Fruit fly (Drosophila melanogaster) whole organism, embryonic: ENCODE measurements around the gene Pif1B.

Experiments used
- ATbp ChIP-seq: fragments of 200-800 bp; sonication (Bioruptor generic); optimal IDR thresholded peaks from 2 replicates; lab custom pipeline; 2017; ENCODE audit warnings: missing biosample characterization, mild to moderate bottlenecking, missing genetic modification characterization, missing genetic modification reagents
- Adf1 ChIP-seq: fragments of 200-800 bp; sonication (Bioruptor generic); IDR thresholded peaks from 2 replicates; pipeline ENCODE4 v1.3.6; 2022; ENCODE audit warnings: missing biosample characterization, missing genetic modification characterization
- CG10147 ChIP-seq: fragments of 200-800 bp; sonication (Bioruptor generic); optimal IDR thresholded peaks from 2 replicates; lab custom pipeline; 2019; ENCODE audit warnings: missing biosample characterization, mild to moderate bottlenecking, missing genetic modification characterization, moderate library complexity
- CG15601 ChIP-seq: fragments of 200-800 bp; sonication (Bioruptor generic); optimal IDR thresholded peaks from 3 replicates; lab custom pipeline; 2019; ENCODE audit warnings: missing biosample characterization, mild to moderate bottlenecking, missing genetic modification characterization, moderate library complexity
- CG1602 ChIP-seq: fragments of 200-800 bp; sonication (Bioruptor generic); optimal IDR thresholded peaks from 3 replicates; lab custom pipeline; 2016; ENCODE audit warnings: missing biosample characterization, missing genetic modification characterization
- CG17328 ChIP-seq: fragments of 200-800 bp; sonication (Bioruptor generic); IDR thresholded peaks from 2 replicates; pipeline ENCODE4 v1.3.6; 2022; ENCODE audit warnings: missing biosample characterization, missing genetic modification characterization
- CG17385 ChIP-seq: fragments of 200-800 bp; sonication (Bioruptor generic); optimal IDR thresholded peaks from 3 replicates; lab custom pipeline; 2018; ENCODE audit warnings: missing biosample characterization, mild to moderate bottlenecking, missing genetic modification characterization
- CG18011 ChIP-seq: fragments of 200-800 bp; sonication (Bioruptor generic); optimal IDR thresholded peaks from 2 replicates; lab custom pipeline; 2017; ENCODE audit warnings: missing biosample characterization, missing genetic modification characterization, mild to moderate bottlenecking, moderate library complexity, missing genotype
- CG18262 ChIP-seq: fragments of 200-800 bp; optimal IDR thresholded peaks from 3 replicates; lab custom pipeline; 2019; ENCODE audit warnings: missing biosample characterization, mild to moderate bottlenecking, missing genetic modification characterization, moderate library complexity
- CG18619 ChIP-seq: fragments of 200-800 bp; sonication (Bioruptor generic); optimal IDR thresholded peaks from 3 replicates; lab custom pipeline; 2017; ENCODE audit warnings: missing biosample characterization, mild to moderate bottlenecking, missing genetic modification characterization
- CG2120 ChIP-seq: fragments of 200-800 bp; sonication (Bioruptor generic); optimal IDR thresholded peaks from 3 replicates; lab custom pipeline; 2016; ENCODE audit warnings: missing biosample characterization, missing genetic modification characterization
- CG2202 ChIP-seq: fragments of 200-800 bp; sonication (Bioruptor generic); optimal IDR thresholded peaks from 2 replicates; lab custom pipeline; 2018; ENCODE audit warnings: missing biosample characterization, mild to moderate bottlenecking, missing genetic modification characterization
- CG31365 ChIP-seq: fragments of 200-800 bp; sonication (Bioruptor generic); optimal IDR thresholded peaks from 2 replicates; lab custom pipeline; 2018; ENCODE audit warnings: missing biosample characterization, mild to moderate bottlenecking, missing genetic modification characterization
- CG34422 ChIP-seq: fragments of 200-800 bp; sonication (Bioruptor generic); IDR thresholded peaks from 3 replicates; pipeline ENCODE4 v1.3.6; 2022; ENCODE audit warnings: missing biosample characterization, missing genetic modification characterization
- CG3847 ChIP-seq: fragments of 200-800 bp; sonication (Bioruptor generic); IDR thresholded peaks from 2 replicates; pipeline ENCODE4 v1.3.6; 2022; ENCODE audit warnings: missing biosample characterization, missing genetic modification characterization
- CG3995 ChIP-seq: fragments of 200-800 bp; sonication (Bioruptor generic); optimal IDR thresholded peaks from 3 replicates; lab custom pipeline; 2016; ENCODE audit warnings: missing biosample characterization, missing genetic modification characterization
- CG4730 ChIP-seq: fragments of 200-800 bp; sonication (Bioruptor generic); IDR thresholded peaks from 2 replicates; pipeline ENCODE4 v1.3.6; 2022; ENCODE audit warnings: missing biosample characterization, missing genetic modification characterization
- CG7357 ChIP-seq: fragments of 200-800 bp; sonication (Bioruptor generic); IDR thresholded peaks from 3 replicates; pipeline ENCODE4 v1.3.6; 2022; ENCODE audit warnings: missing biosample characterization, missing genetic modification characterization
- CG9797 ChIP-seq: fragments of 200-800 bp; sonication (Bioruptor generic); optimal IDR thresholded peaks from 3 replicates; lab custom pipeline; 2018; ENCODE audit warnings: missing biosample characterization, mild to moderate bottlenecking, missing genetic modification characterization
- CG9817 ChIP-seq: fragments of 200-800 bp; sonication (Bioruptor generic); optimal IDR thresholded peaks from 2 replicates; lab custom pipeline; 2018; ENCODE audit warnings: missing biosample characterization, mild to moderate bottlenecking, missing genetic modification characterization, moderate library complexity
- CTCF ChIP-seq: fragments of 200-800 bp; sonication (Bioruptor generic); optimal IDR thresholded peaks from 2 replicates; lab custom pipeline; 2017; ENCODE audit warnings: missing biosample characterization, mild to moderate bottlenecking, missing genetic modification characterization, moderate library complexity
- Dref ChIP-seq: fragments of 200-800 bp; sonication (Bioruptor generic); IDR thresholded peaks from 2 replicates; pipeline ENCODE4 v1.3.6; 2022; ENCODE audit warnings: missing biosample characterization, missing genetic modification characterization
- Drgx ChIP-seq: fragments of 200-800 bp; sonication (Bioruptor generic); IDR thresholded peaks from 2 replicates; pipeline ENCODE4 v1.3.6; 2022; ENCODE audit warnings: missing biosample characterization, missing genetic modification characterization
- E2f1 ChIP-seq: fragments of 200-800 bp; sonication (Bioruptor generic); IDR thresholded peaks from 2 replicates; pipeline ENCODE4 v1.3.6; 2022; ENCODE audit warnings: missing biosample characterization, missing genetic modification characterization
- Elba2 ChIP-seq: fragments of 200-800 bp; sonication (Bioruptor generic); optimal IDR thresholded peaks from 3 replicates; lab custom pipeline; 2016; ENCODE audit warnings: missing biosample characterization, missing genetic modification characterization
- NFAT ChIP-seq: fragments of 200-800 bp; sonication (Bioruptor generic); IDR thresholded peaks from 2 replicates; pipeline ENCODE4 v1.3.6; 2022; ENCODE audit warnings: missing biosample characterization, missing genetic modification characterization
- Opbp ChIP-seq: fragments of 200-800 bp; sonication (Bioruptor generic); IDR thresholded peaks from 3 replicates; pipeline ENCODE4 v1.3.6; 2022; ENCODE audit warnings: missing biosample characterization, missing genetic modification characterization; ENCODE audit not compliant: partially characterized antibody
- Ptx1 ChIP-seq: fragments of 200-800 bp; sonication (Bioruptor generic); IDR thresholded peaks from 2 replicates; pipeline ENCODE4 v1.3.6; 2022; ENCODE audit warnings: missing biosample characterization, missing genetic modification characterization
- Usf ChIP-seq: fragments of 200-800 bp; sonication (Bioruptor generic); optimal IDR thresholded peaks from 2 replicates; lab custom pipeline; 2017; ENCODE audit warnings: missing genotype, missing biosample characterization, missing genetic modification characterization
- Vsx1 ChIP-seq: fragments of 200-800 bp; sonication (Bioruptor generic); optimal IDR thresholded peaks from 2 replicates; lab custom pipeline; 2017; ENCODE audit warnings: missing biosample characterization, mild to moderate bottlenecking, missing genetic modification characterization, missing genetic modification reagents
- Xbp1 ChIP-seq: fragments of 200-800 bp; sonication (Bioruptor generic); optimal IDR thresholded peaks from 3 replicates; lab custom pipeline; 2016; ENCODE audit warnings: missing biosample characterization, mild to moderate bottlenecking, missing genetic modification characterization
- YL-1 ChIP-seq: fragments of 200-800 bp; sonication (Bioruptor generic); optimal IDR thresholded peaks from 3 replicates; lab custom pipeline; 2017; ENCODE audit warnings: missing biosample characterization, mild to moderate bottlenecking, missing genetic modification characterization
- ase ChIP-seq: fragments of 200-800 bp; sonication (Bioruptor generic); IDR thresholded peaks from 3 replicates; pipeline ENCODE4 v1.3.6; 2022; ENCODE audit warnings: missing biosample characterization, missing genetic modification characterization
- bcd ChIP-seq: fragments of 200-800 bp; sonication (Bioruptor generic); optimal IDR thresholded peaks from 2 replicates; lab custom pipeline; 2017; ENCODE audit warnings: missing biosample characterization, mild to moderate bottlenecking, missing genetic modification characterization
- caup ChIP-seq: fragments of 200-800 bp; sonication (Bioruptor generic); optimal IDR thresholded peaks from 3 replicates; lab custom pipeline; 2017; ENCODE audit warnings: missing biosample characterization, mild to moderate bottlenecking, missing genetic modification characterization, moderate library complexity; ENCODE audit not compliant: severe bottlenecking
- cg ChIP-seq: fragments of 200-800 bp; sonication (Bioruptor generic); optimal IDR thresholded peaks from 3 replicates; lab custom pipeline; 2019; ENCODE audit warnings: missing biosample characterization, mild to moderate bottlenecking, missing genetic modification characterization, moderate library complexity
- dmrt11E ChIP-seq: fragments of 200-800 bp; sonication (Bioruptor generic); optimal IDR thresholded peaks from 3 replicates; lab custom pipeline; 2018; ENCODE audit warnings: missing biosample characterization, mild to moderate bottlenecking, missing genetic modification characterization, moderate library complexity
- gcm2 ChIP-seq: fragments of 200-800 bp; sonication (Bioruptor generic); optimal IDR thresholded peaks from 2 replicates; lab custom pipeline; 2016; ENCODE audit warnings: missing biosample characterization, missing genetic modification characterization
- grau ChIP-seq: fragments of 200-800 bp; optimal IDR thresholded peaks from 3 replicates; lab custom pipeline; 2019; ENCODE audit warnings: missing biosample characterization, mild to moderate bottlenecking, missing genetic modification characterization, moderate library complexity
- gt ChIP-seq: fragments of 200-800 bp; sonication (Bioruptor generic); IDR thresholded peaks from 2 replicates; pipeline ENCODE4 v1.3.6; 2022; ENCODE audit warnings: missing biosample characterization, missing genetic modification characterization
- her ChIP-seq: fragments of 200-800 bp; sonication (Bioruptor generic); optimal IDR thresholded peaks from 2 replicates; lab custom pipeline; 2016; ENCODE audit warnings: missing biosample characterization, missing genetic modification characterization
- insv ChIP-seq, 2 experiments: fragments of 200-800 bp; sonication (Bioruptor generic); optimal IDR thresholded peaks; 3 replicates each; lab custom pipeline; 2016 to 2018; ENCODE audit warnings: missing biosample characterization in 2 of 2, missing genetic modification characterization in 2 of 2
- jing ChIP-seq: fragments of 200-800 bp; sonication (Bioruptor generic); optimal IDR thresholded peaks from 2 replicates; lab custom pipeline; 2018; ENCODE audit warnings: missing biosample characterization, mild to moderate bottlenecking, missing genetic modification characterization
- mam ChIP-seq: fragments of 200-800 bp; sonication (Bioruptor generic); optimal IDR thresholded peaks from 3 replicates; lab custom pipeline; 2016; ENCODE audit warnings: missing biosample characterization, missing genetic modification characterization
- mld ChIP-seq: fragments of 200-800 bp; sonication (Bioruptor generic); IDR thresholded peaks from 3 replicates; pipeline ENCODE4 v1.3.6; 2022; ENCODE audit warnings: missing biosample characterization, missing genetic modification characterization; ENCODE audit not compliant: partially characterized antibody
- prd ChIP-seq, 3 experiments: fragments of >200 bp in 2 of 3; fragments of 200-800 bp in 1 of 3; sonication (Bioruptor generic) in 1 of 3; optimal IDR thresholded peaks in 2 of 3; IDR thresholded peaks in 1 of 3; 2 replicates in 2 of 3; 3 replicates in 1 of 3; pipeline versions ENCODE4 v1.3.6 to Lab custom; 2017 to 2022; ENCODE audit warnings: missing biosample characterization in 1 of 3, missing genetic modification characterization in 1 of 3
- ro ChIP-seq: fragments of 200-800 bp; sonication (Bioruptor generic); IDR thresholded peaks from 2 replicates; pipeline ENCODE4 v1.3.6; 2022; ENCODE audit warnings: missing biosample characterization, missing genetic modification characterization
- sens ChIP-seq: fragments of 200-800 bp; sonication (Bioruptor generic); peaks from one replicate; lab custom pipeline; 2016; ENCODE audit warnings: missing biosample characterization, missing genetic modification characterization
- seq ChIP-seq: fragments of 200-800 bp; sonication (Bioruptor generic); IDR thresholded peaks from 2 replicates; pipeline ENCODE4 v1.3.6; 2022; ENCODE audit warnings: missing biosample characterization, missing genetic modification characterization
- stc ChIP-seq: fragments of 200-800 bp; sonication (Bioruptor generic); IDR thresholded peaks from 2 replicates; pipeline ENCODE4 v1.3.6; 2022; ENCODE audit warnings: missing biosample characterization, missing genetic modification characterization
- trem ChIP-seq: fragments of 200-800 bp; optimal IDR thresholded peaks from 3 replicates; lab custom pipeline; 2019; ENCODE audit warnings: missing biosample characterization, mild to moderate bottlenecking, missing genetic modification characterization, moderate library complexity

Pif1B gene

dm6 chr3R:8820428-8820912, 19.5 kb upstream of the Pif1B start, which contains the start of gene aqz (continued):
- TF ChIP-seq prd (optimal IDR thresholded peaks at IDR 0.05; lab: Kevin White, UChicago) (no peak), prd (GFP tag; IDR thresholded peaks at IDR 0.05; lab: Robert Waterston, UW) (peak; percentile 49), CG17385 (GFP tag; lab: Kevin White, UChicago) (peak; percentile 73), CG17328 (GFP tag; lab: Robert Waterston, UW) (peak; percentile 60), insv (GFP tag; optimal IDR thresholded peaks at IDR 0.05; lab: Kevin White, UChicago) (peak in 1 of 2 experiments; percentile 64), caup (GFP tag; lab: Kevin White, UChicago) (peak; percentile 81), CG10147 (GFP tag; lab: Kevin White, UChicago) (peak; percentile 5), grau (tag; lab: Kevin White, UChicago) (peak; percentile 55), CG2202 (tag; lab: Kevin White, UChicago) (peak; percentile 25), dmrt11E (peak; percentile 8), ATbp (GFP tag; lab: Kevin White, UChicago) (peak; percentile 51), ro (GFP tag; lab: Robert Waterston, UW) (no peak), CG31365 (peak; percentile 54), YL-1 (GFP tag; lab: Kevin White, UChicago) (peak; percentile 89), Drgx (peak; percentile 57), bcd (GFP tag; lab: Kevin White, UChicago) (peak; percentile 66), CG4730 (GFP tag; lab: Robert Waterston, UW) (no peak), CG18619 (GFP tag; lab: Kevin White, UChicago) (peak; percentile 55), ase (GFP tag; lab: Robert Waterston, UW) (no peak), trem (tag; lab: Kevin White, UChicago) (peak; percentile 80), Ptx1 (GFP tag; lab: Robert Waterston, UW) (peak; percentile 51), CG9797 (GFP tag; lab: Kevin White, UChicago) (peak; percentile 87), gt (no peak), CG7357 (GFP tag; lab: Robert Waterston, UW) (peak; percentile 44; the same call in 1 of the 3 replicates), Adf1 (GFP tag; lab: Robert Waterston, UW) (peak; percentile 68; the same call in 1 of the 2 replicates), CG18262 (tag; lab: Kevin White, UChicago) (peak; percentile 52), NFAT (GFP tag; lab: Robert Waterston, UW) (peak; percentile 72), Usf (GFP tag; lab: Kevin White, UChicago) (no peak), seq (GFP tag; lab: Robert Waterston, UW) (peak; percentile 54; the same call in 1 of the 2 replicates), CG1602 (GFP tag; lab: Kevin White, UChicago) (no peak), CTCF (GFP tag; lab: Kevin White, UChicago) (peak; percentile 76), Opbp (peak; percentile 79), CG3995 (GFP tag; lab: Kevin White, UChicago) (no peak), CG2120 (peak; percentile 77), mam (GFP tag; lab: Kevin White, UChicago) (peak; percentile 64), E2f1 (GFP tag; lab: Robert Waterston, UW) (peak; percentile 57; the same call in 1 of the 2 replicates), gcm2 (GFP tag; lab: Kevin White, UChicago) (no peak), CG34422 (peak; percentile 76; the same call in 2 of the 3 replicates), stc (GFP tag; lab: Robert Waterston, UW) (peak; percentile 43; the same call in 1 of the 2 replicates), CG3847 (GFP tag; lab: Robert Waterston, UW) (peak; percentile 88), Dref (peak; percentile 74), her (peak; percentile 76), jing (GFP tag; lab: Kevin White, UChicago) (no peak), Vsx1 (GFP tag; lab: Kevin White, UChicago) (no peak), cg (GFP tag; lab: Kevin White, UChicago) (peak; percentile 66), Elba2 (peak; percentile 31), CG15601 (tag; lab: Kevin White, UChicago) (peak; percentile 66), mld (GFP tag; lab: Robert Waterston, UW) (peak; percentile 69; the same call in 1 of the 3 replicates), sens (peak; percentile 91), CG18011 (peak; percentile 30), CG9817 (peak; percentile 66), Xbp1 (GFP tag; lab: Kevin White, UChicago) (peak; percentile 58)
